Fruit fly (Drosophila melanogaster) whole organism, wandering third instar larva: ENCODE results near the gene CG18586.

Experiments used
- Abd-B ChIP-seq: fragments of >200 bp; optimal IDR thresholded peaks from 2 replicates; lab custom pipeline; 2017; ENCODE audit warnings: missing biosample characterization, missing genetic modification characterization
- CG32264 ChIP-seq: fragments of 200-800 bp; sonication (Bioruptor generic); optimal IDR thresholded peaks from 2 replicates; lab custom pipeline; 2016; ENCODE audit warnings: missing biosample characterization, missing genetic modification characterization
- CG9705 ChIP-seq: fragments of 200-800 bp; sonication (Bioruptor generic); optimal IDR thresholded peaks from 2 replicates; lab custom pipeline; 2018; ENCODE audit warnings: missing biosample characterization, mild to moderate bottlenecking, missing genetic modification characterization
- CrebA ChIP-seq: fragments of 200-800 bp; sonication (Bioruptor generic); optimal IDR thresholded peaks from 2 replicates; lab custom pipeline; 2016; ENCODE audit warnings: missing biosample characterization, mild to moderate bottlenecking, missing genetic modification characterization, borderline replicate concordance
- Dif ChIP-seq: fragments of 200-275, 200-300 bp; sonication (Bioruptor generic); optimal IDR thresholded peaks from 2 replicates; lab custom pipeline; 2018; ENCODE audit warnings: missing biosample characterization, missing genetic modification characterization; ENCODE audit not compliant: partially characterized antibody
- GATAd ChIP-seq: sonication (Bioruptor generic); optimal IDR thresholded peaks from 2 replicates; lab custom pipeline; 2016; ENCODE audit warnings: missing biosample characterization, missing genetic modification characterization
- HLH106 ChIP-seq: fragments of 200-800 bp; optimal IDR thresholded peaks from 3 replicates; lab custom pipeline; 2019; ENCODE audit warnings: missing biosample characterization, mild to moderate bottlenecking, missing genetic modification characterization, moderate library complexity
- Hnf4 ChIP-seq: fragments of 200-800 bp; sonication (Bioruptor generic); optimal IDR thresholded peaks from 2 replicates; lab custom pipeline; 2016; ENCODE audit warnings: missing biosample characterization, mild to moderate bottlenecking, missing genetic modification characterization
- Hr78 ChIP-seq: fragments of >200 bp; optimal IDR thresholded peaks from 2 replicates; lab custom pipeline; 2017; ENCODE audit warnings: missing biosample characterization, missing genetic modification characterization
- Hr83 ChIP-seq: fragments of 200-300 bp; sonication (Bioruptor generic); optimal IDR thresholded peaks from 2 replicates; lab custom pipeline; 2016; ENCODE audit warnings: missing biosample characterization, mild to moderate bottlenecking, missing genetic modification characterization, moderate library complexity; ENCODE audit not compliant: poor library complexity, severe bottlenecking
- Jra ChIP-seq: sonication (Bioruptor generic); optimal IDR thresholded peaks from 2 replicates; lab custom pipeline; 2016; ENCODE audit warnings: missing biosample characterization, missing genetic modification characterization
- N ChIP-seq: fragments of >200 bp; optimal IDR thresholded peaks from 2 replicates; lab custom pipeline; 2018; ENCODE audit warnings: missing biosample characterization, missing external identifiers, missing genetic modification characterization
- OdsH ChIP-seq: fragments of 200-800 bp; sonication (Bioruptor generic); optimal IDR thresholded peaks from 2 replicates; lab custom pipeline; 2016; ENCODE audit warnings: missing biosample characterization, mild to moderate bottlenecking, missing genetic modification characterization
- Sp1 ChIP-seq: fragments of 200-800 bp; sonication (Bioruptor generic); optimal IDR thresholded peaks from 3 replicates; lab custom pipeline; 2019; ENCODE audit warnings: missing biosample characterization, mild to moderate bottlenecking, missing genetic modification characterization, moderate library complexity
- Vsx2 ChIP-seq: fragments of 200-300, 225-300 bp; sonication (Bioruptor generic); optimal IDR thresholded peaks from 2 replicates; lab custom pipeline; 2018; ENCODE audit warnings: missing biosample characterization, missing genetic modification characterization; ENCODE audit not compliant: partially characterized antibody
- br ChIP-seq: fragments of 200-800 bp; sonication (Bioruptor generic); optimal IDR thresholded peaks from 2 replicates; lab custom pipeline; 2016; ENCODE audit warnings: missing biosample characterization, missing genetic modification characterization
- brk ChIP-seq: fragments of 200-800 bp; sonication (Bioruptor generic); optimal IDR thresholded peaks from 2 replicates; lab custom pipeline; 2016; ENCODE audit warnings: missing biosample characterization, mild to moderate bottlenecking, missing genetic modification characterization
- dl ChIP-seq, 2 experiments: fragments of 175-275, 200-275 bp in 1 of 2; fragments of 200-275 bp in 1 of 2; sonication (Bioruptor generic); optimal IDR thresholded peaks; lab custom pipeline; 2018; ENCODE audit warnings: mild to moderate bottlenecking in 2 of 2, missing biosample characterization in 2 of 2, missing genetic modification characterization in 2 of 2, moderate library complexity in 2 of 2; ENCODE audit not compliant: partially characterized antibody in 2 of 2, insufficient read depth in 1 of 2
- dmrt93B ChIP-seq: fragments of 200-800 bp; sonication (Bioruptor generic); optimal IDR thresholded peaks from 2 replicates; lab custom pipeline; 2018; ENCODE audit warnings: missing biosample characterization, mild to moderate bottlenecking, missing genetic modification characterization
- dsf ChIP-seq: sonication (Bioruptor generic); optimal IDR thresholded peaks from 2 replicates; lab custom pipeline; 2016; ENCODE audit warnings: missing biosample characterization, missing genetic modification characterization, borderline replicate concordance
- ey ChIP-seq: fragments of 200-800 bp; sonication (Bioruptor generic); optimal IDR thresholded peaks from 2 replicates; lab custom pipeline; 2016; ENCODE audit warnings: missing biosample characterization, missing genetic modification characterization
- foxo ChIP-seq, 2 experiments: fragments of 200-800 bp; sonication (Bioruptor generic); optimal IDR thresholded peaks; 2 replicates in 1 of 2; 3 replicates in 1 of 2; lab custom pipeline; 2016 to 2017; ENCODE audit warnings: missing biosample characterization in 2 of 2, missing genetic modification characterization in 2 of 2
- fru ChIP-seq: fragments of 200-800 bp; sonication (Bioruptor generic); optimal IDR thresholded peaks from 3 replicates; lab custom pipeline; 2016; ENCODE audit warnings: missing biosample characterization, mild to moderate bottlenecking, missing genetic modification characterization
- h ChIP-seq: fragments of 200-800 bp; sonication (Bioruptor generic); optimal IDR thresholded peaks from 3 replicates; lab custom pipeline; 2016; ENCODE audit warnings: missing biosample characterization, mild to moderate bottlenecking, missing genetic modification characterization
- jim ChIP-seq: fragments of 175-275, 200-325 bp; sonication (Bioruptor generic); optimal IDR thresholded peaks from 2 replicates; lab custom pipeline; 2016; ENCODE audit warnings: missing biosample characterization, mild to moderate bottlenecking, missing genetic modification characterization
- psq ChIP-seq: fragments of 200-800 bp; sonication (Bioruptor generic); optimal IDR thresholded peaks from 3 replicates; lab custom pipeline; 2017; ENCODE audit warnings: missing biosample characterization, mild to moderate bottlenecking, missing genetic modification characterization, moderate library complexity
- rgr ChIP-seq: fragments of 200-800 bp; sonication (Bioruptor generic); optimal IDR thresholded peaks from 3 replicates; lab custom pipeline; 2016; ENCODE audit warnings: missing biosample characterization, mild to moderate bottlenecking, missing genetic modification characterization
- sage ChIP-seq: fragments of 200-800 bp; sonication (Bioruptor generic); optimal IDR thresholded peaks from 2 replicates; lab custom pipeline; 2016; ENCODE audit warnings: missing biosample characterization, mild to moderate bottlenecking, missing genetic modification characterization
- sv ChIP-seq: fragments of 200-800 bp; sonication (Bioruptor generic); optimal IDR thresholded peaks from 3 replicates; lab custom pipeline; 2016; ENCODE audit warnings: missing biosample characterization, missing genetic modification characterization
- tai ChIP-seq: sonication (Bioruptor generic); optimal IDR thresholded peaks from 2 replicates; lab custom pipeline; 2016; ENCODE audit warnings: missing biosample characterization, missing genetic modification characterization
- usp ChIP-seq: fragments of >200 bp; optimal IDR thresholded peaks from 2 replicates; lab custom pipeline; 2017; ENCODE audit warnings: missing biosample characterization, missing genetic modification characterization
- woc ChIP-seq: sonication (Bioruptor generic); optimal IDR thresholded peaks from 2 replicates; lab custom pipeline; 2016; ENCODE audit warnings: missing biosample characterization, mild to moderate bottlenecking, missing genetic modification characterization

Gene CG18586

dm6 chr3L:5884735-5885134, 11.6 kb downstream of the CG18586 start:
- TF ChIP-seq woc (GFP tag; lab: Kevin White, UChicago) (no peak), psq (GFP tag; lab: Kevin White, UChicago) (no peak), fru (no peak), foxo (GFP tag; optimal IDR thresholded peaks at IDR 0.05; lab: Kevin White, UChicago) (no peak), tai (no peak), usp (GFP tag; lab: Kevin White, UChicago) (no peak), dmrt93B (GFP tag; lab: Kevin White, UChicago) (no peak), CG32264 (GFP tag; lab: Kevin White, UChicago) (no peak), Jra (no peak), jim (GFP tag; lab: Kevin White, UChicago) (no peak), brk (GFP tag; lab: Kevin White, UChicago) (no peak), sage (GFP tag; lab: Kevin White, UChicago) (no peak), dsf (no peak), Hr78 (GFP tag; lab: Kevin White, UChicago) (no peak), CrebA (GFP tag; lab: Kevin White, UChicago) (no peak), CG9705 (GFP tag; lab: Kevin White, UChicago) (no peak), dl (GFP tag; optimal IDR thresholded peaks at IDR 0.05; lab: Kevin White, UChicago; ENCODE audit: insufficient read depth in 1 of 2, partially characterized antibody in 2 of 2) (no peak), Hr83 (GFP tag; lab: Kevin White, UChicago) (no peak), ey (no peak), HLH106 (tag; lab: Kevin White, UChicago) (no peak)

DNA sequence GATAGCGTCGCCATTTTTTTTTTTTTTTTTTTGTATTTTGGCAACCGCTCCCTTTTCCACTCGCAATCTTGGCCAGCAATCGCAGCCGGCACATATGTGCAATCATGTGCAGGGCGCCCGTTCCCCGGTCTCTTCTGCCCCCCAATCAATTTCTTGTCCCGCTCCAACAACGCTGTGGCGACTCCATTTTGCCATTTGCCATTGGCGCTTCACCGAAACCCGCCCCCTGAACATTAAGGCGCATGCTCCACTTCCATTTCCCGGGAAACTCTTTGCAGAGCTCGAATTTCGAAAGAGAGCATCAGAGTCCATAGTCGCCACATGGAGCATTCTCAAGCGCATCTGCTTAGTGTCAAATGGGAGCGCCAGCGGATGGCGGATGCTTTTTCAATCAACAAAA, 18.0 kb downstream of the CG18586 start:
- TF ChIP-seq HLH106 (tag; lab: Kevin White, UChicago) = no peak
- TF ChIP-seq fru = no peak
- TF ChIP-seq brk (GFP tag; lab: Kevin White, UChicago) = no peak
- TF ChIP-seq woc (GFP tag; lab: Kevin White, UChicago) = no peak
- no peak for TF ChIP-seq jim (GFP tag; lab: Kevin White, UChicago)
- TF ChIP-seq Hnf4 (GFP tag; lab: Kevin White, UChicago) = no peak

DNA sequence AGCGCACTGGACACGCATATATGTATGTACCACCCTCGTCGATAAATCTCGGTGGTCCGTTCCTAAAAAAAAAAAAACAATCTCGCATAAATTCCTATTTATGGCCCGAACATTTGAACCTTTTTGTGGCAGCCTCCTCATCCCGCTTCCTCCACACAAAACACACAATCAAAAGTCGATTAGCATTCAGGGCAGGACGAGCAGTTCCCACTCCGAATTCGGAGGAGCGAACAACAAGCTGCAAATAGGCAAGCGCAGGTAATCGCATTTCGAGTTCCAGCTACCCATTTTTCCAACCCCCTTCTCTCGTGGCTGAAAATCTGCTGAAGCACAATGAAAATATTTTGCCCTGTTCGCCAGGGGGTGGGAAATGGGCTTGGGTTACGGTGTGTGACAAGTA, 18.7 kb downstream of the CG18586 start:
- TF ChIP-seq ey (no peak), N (GFP tag; lab: Kevin White, UChicago) (no peak), usp (GFP tag; lab: Kevin White, UChicago) (no peak), CG9705 (GFP tag; lab: Kevin White, UChicago) (no peak), h (no peak), dmrt93B (GFP tag; lab: Kevin White, UChicago) (no peak), Sp1 (GFP tag; lab: Kevin White, UChicago) (no peak), psq (GFP tag; lab: Kevin White, UChicago) (no peak), tai (no peak), foxo (GFP tag; optimal IDR thresholded peaks at IDR 0.05; lab: Kevin White, UChicago) (no peak), Abd-B (GFP tag; lab: Kevin White, UChicago) (no peak), sv (GFP tag; lab: Kevin White, UChicago) (no peak), dsf (no peak)
- TF ChIP-seq, all 38 proteins: peak for 0

dm6 chr3L:5893063-5893462, 20.0 kb downstream of the CG18586 start:
- TF ChIP-seq jim (GFP tag; lab: Kevin White, UChicago) (no peak), OdsH (no peak), Jra (no peak), rgr (GFP tag; lab: Kevin White, UChicago) (no peak), Vsx2 (GFP tag; lab: Kevin White, UChicago) (no peak), dmrt93B (GFP tag; lab: Kevin White, UChicago) (no peak), br (GFP tag; lab: Kevin White, UChicago) (no peak)

- TF ChIP-seq dmrt93B (GFP tag; lab: Kevin White, UChicago) (no peak), tai (no peak), Abd-B (GFP tag; lab: Kevin White, UChicago) (no peak), OdsH (no peak), br (GFP tag; lab: Kevin White, UChicago) (no peak), Sp1 (GFP tag; lab: Kevin White, UChicago) (no peak), fru (no peak), N (GFP tag; lab: Kevin White, UChicago) (no peak), Hr78 (GFP tag; lab: Kevin White, UChicago) (no peak), dsf (no peak), ey (no peak), rgr (GFP tag; lab: Kevin White, UChicago) (no peak), h (no peak), CG32264 (GFP tag; lab: Kevin White, UChicago) (no peak), CG9705 (GFP tag; lab: Kevin White, UChicago) (no peak), Vsx2 (GFP tag; lab: Kevin White, UChicago) (no peak), Dif (no peak), GATAd (GFP tag; lab: Kevin White, UChicago) (no peak), Hr83 (GFP tag; lab: Kevin White, UChicago) (no peak)
Observed at dm6 chr3L:5897228-5897688, 24.1 kb downstream of the CG18586 start, which contains the start of the genes PolE2 and CG5592. PolE2 (minus strand) TSS chr3L:5897435. CG5592 (plus strand) TSS chr3L:5897638.
